Worm (Caenorhabditis elegans) whole organism, mixed stage, embryonic: ENCODE measurements around the gene spin-4.

ENCODE experiments used
- cnd-1 ChIP-seq: fragments of 200-800 bp; sonication (Bioruptor generic); optimal IDR thresholded peaks from 2 replicates; lab custom pipeline; 2018; ENCODE audit warnings: mild to moderate bottlenecking, missing genetic modification characterization, missing compliant biosample characterization
- flh-1 ChIP-seq: fragments of 200-800 bp; sonication (Bioruptor generic); optimal IDR thresholded peaks from 2 replicates; lab custom pipeline; 2018; ENCODE audit warnings: mild to moderate bottlenecking, missing genetic modification characterization, moderate library complexity, missing compliant biosample characterization
- sem-2 ChIP-seq: fragments of 200-800 bp; sonication (Bioruptor generic); optimal IDR thresholded peaks from 2 replicates; lab custom pipeline; 2018; ENCODE audit warnings: mild to moderate bottlenecking, missing genetic modification characterization, missing compliant biosample characterization

ce11 chrIII:12652609-12653008 lies 35.5 kb upstream of the spin-4 start:
- no peak for TF ChIP-seq flh-1 (GFP tag; lab: Kevin White, UChicago)
- no peak for TF ChIP-seq sem-2 (GFP tag; lab: Kevin White, UChicago)
- no peak for TF ChIP-seq cnd-1 (tag; lab: Kevin White, UChicago)
